Worm (Caenorhabditis elegans) whole organism, L2 larva: ENCODE results near the gene F16B4.2.

Source experiments
- ama-1 ChIP-seq: fragments of 150-350 bp; optimal IDR thresholded peaks from 2 replicates; lab custom pipeline; 2018; ENCODE audit warnings: inconsistent platforms
- ceh-16 ChIP-seq: fragments of 150-350 bp; optimal IDR thresholded peaks from 2 replicates; lab custom pipeline; 2014; ENCODE audit warnings: missing biosample characterization, missing genetic modification characterization
- dmd-4 ChIP-seq: sonication (generic microtip); optimal IDR thresholded peaks from 2 replicates; lab custom pipeline; 2017; ENCODE audit warnings: missing biosample characterization, missing genetic modification characterization
- lsy-2 ChIP-seq, 2 experiments: fragments of 150-350 bp in 1 of 2; sonication (generic microtip) in 1 of 2; optimal IDR thresholded peaks; 2 replicates each; lab custom pipeline; 2014 to 2017; ENCODE audit warnings: missing biosample characterization in 2 of 2, missing genetic modification characterization in 2 of 2
- mab-5 ChIP-seq: fragments of 150-350 bp; optimal IDR thresholded peaks from 2 replicates; lab custom pipeline; 2014; ENCODE audit warnings: missing biosample characterization, missing genetic modification characterization
- nhr-11 ChIP-seq: fragments of 150-350 bp; optimal IDR thresholded peaks from 2 replicates; lab custom pipeline; 2014; ENCODE audit warnings: missing biosample characterization, missing genetic modification characterization
- unc-62 ChIP-seq: fragments of 150-350 bp; optimal IDR thresholded peaks from 2 replicates; lab custom pipeline; 2014; ENCODE audit warnings: missing biosample characterization, missing genetic modification reagents, missing genetic modification characterization

DNA sequence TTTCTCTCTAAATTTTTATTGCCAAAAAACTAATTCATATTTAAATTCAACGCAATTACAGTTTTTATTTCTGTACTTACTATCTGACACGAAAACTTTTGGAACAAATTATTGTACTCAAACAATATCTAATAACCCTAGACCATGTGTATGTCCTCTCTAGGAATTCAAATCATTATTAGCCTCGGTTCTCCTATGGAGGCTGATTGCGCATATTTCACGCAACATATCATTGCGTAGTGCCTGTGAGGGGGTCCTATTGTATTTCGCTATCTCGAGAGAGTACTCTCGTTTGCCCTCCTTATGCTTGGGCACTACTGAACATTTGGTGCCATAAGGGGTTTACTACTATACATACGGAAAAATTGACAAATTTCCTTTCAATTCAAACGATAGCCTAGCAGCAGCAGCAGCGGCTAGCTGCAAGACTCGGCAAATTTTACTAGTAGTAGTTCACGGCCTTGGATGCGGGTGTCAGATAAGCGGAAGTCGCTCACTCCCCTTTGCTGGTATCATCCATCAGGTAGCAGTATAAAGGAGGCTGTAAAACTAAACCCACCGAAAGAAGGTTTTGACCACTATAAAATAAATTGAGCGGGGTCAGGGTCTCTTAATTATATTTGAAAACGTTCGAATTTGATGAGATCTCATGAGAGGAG lies 22.1 kb upstream of the F16B4.2 start:
- peak; percentile 53 for TF ChIP-seq ceh-16 (tag; lab: Kevin White, UChicago)
- no peak for TF ChIP-seq ama-1 (lab: Kevin White, UChicago)
- TF ChIP-seq unc-62 (GFP tag; lab: Kevin White, UChicago), result no peak
- TF ChIP-seq dmd-4 (tag; lab: Kevin White, UChicago), result no peak
- no peak for TF ChIP-seq lsy-2 (tag; optimal IDR thresholded peaks at IDR 0.05; lab: Kevin White, UChicago)
- no peak for TF ChIP-seq nhr-11
- TF ChIP-seq mab-5 (tag; lab: Kevin White, UChicago), result no peak
